Worm (Caenorhabditis elegans): Measurements from ENCODE around the gene pei-2.

pei-2 gene

ce11 chrV:1053385-1053784, 30.1 kb upstream of the pei-2 start:
- no peak for TF ChIP-seq skn-1 (tag; optimal IDR thresholded peaks at IDR 0.05)
- TF ChIP-seq dmd-4 (tag; optimal IDR thresholded peaks at IDR 0.05) = no peak
- no peak for TF ChIP-seq unc-39 (tag; optimal IDR thresholded peaks at IDR 0.05)
- no peak for TF ChIP-seq F13H6.1 (tag; optimal IDR thresholded peaks at IDR 0.05)
- no peak for TF ChIP-seq gmeb-1 (tag; optimal IDR thresholded peaks at IDR 0.05)
- TF ChIP-seq egl-27 (tag; optimal IDR thresholded peaks at IDR 0.05) = no peak
- no peak for TF ChIP-seq sma-3 (GFP tag; optimal IDR thresholded peaks at IDR 0.05)
- TF ChIP-seq unc-55 (GFP tag; optimal IDR thresholded peaks at IDR 0.05) = no peak
- TF ChIP-seq sma-9 (GFP tag; optimal IDR thresholded peaks at IDR 0.05) = no peak
- no peak for TF ChIP-seq sma-9 (tag; optimal IDR thresholded peaks at IDR 0.05)
- no peak for TF ChIP-seq mdl-1 (tag; optimal IDR thresholded peaks at IDR 0.05)
- TF ChIP-seq ceh-16 (tag; optimal IDR thresholded peaks at IDR 0.05) = no peak
- TF ChIP-seq ztf-11 (tag; optimal IDR thresholded peaks at IDR 0.05) = no peak
- no peak for TF ChIP-seq fos-1 (tag; optimal IDR thresholded peaks at IDR 0.05)
- TF ChIP-seq nhr-11 (tag; optimal IDR thresholded peaks at IDR 0.05) = no peak
- no peak for TF ChIP-seq mbf-1 (tag; optimal IDR thresholded peaks at IDR 0.05)
- TF ChIP-seq nhr-12 (tag; optimal IDR thresholded peaks at IDR 0.05) = no peak
- TF ChIP-seq lsy-2 (tag; optimal IDR thresholded peaks at IDR 0.05) = no peak
- no peak for TF ChIP-seq ztf-1 (GFP tag; conservative IDR thresholded peaks at IDR 0.05)

ce11 chrV:1052559-1053064, 29.3 kb upstream of the pei-2 start, which contains the start of gene K10C9.4:
Gene K10C9.4 (minus strand): TSS chrV:1053014.
- TF ChIP-seq nhr-21 (tag; optimal IDR thresholded peaks at IDR 0.05) = no peak
- no peak for TF ChIP-seq lin-11 (tag; optimal IDR thresholded peaks at IDR 0.05)
- no peak for TF ChIP-seq nhr-237 (tag; optimal IDR thresholded peaks at IDR 0.05)
- TF ChIP-seq unc-39 (tag; optimal IDR thresholded peaks at IDR 0.05) = no peak
- TF ChIP-seq skn-1 (tag; optimal IDR thresholded peaks at IDR 0.05) = no peak
- no peak for TF ChIP-seq R02D3.7 (tag; optimal IDR thresholded peaks at IDR 0.05)
- TF ChIP-seq nhr-77 (tag; optimal IDR thresholded peaks at IDR 0.05) = no peak
- no peak for TF ChIP-seq unc-62 (GFP tag; optimal IDR thresholded peaks at IDR 0.05)
- TF ChIP-seq mdl-1 (tag; optimal IDR thresholded peaks at IDR 0.05) = no peak
- TF ChIP-seq zag-1 (tag; optimal IDR thresholded peaks at IDR 0.05) = no peak
- TF ChIP-seq blmp-1 (tag; optimal IDR thresholded peaks at IDR 0.05; ENCODE audit: insufficient read depth) = no peak
- TF ChIP-seq ZK546.5 (tag; optimal IDR thresholded peaks at IDR 0.05) = no peak
- TF ChIP-seq sma-3 (GFP tag; optimal IDR thresholded peaks at IDR 0.05) = no peak
- no peak for TF ChIP-seq nhr-129 (tag; optimal IDR thresholded peaks at IDR 0.05)
- no peak for TF ChIP-seq ceh-82 (tag; optimal IDR thresholded peaks at IDR 0.05)
- no peak for TF ChIP-seq ztf-4 (tag; optimal IDR thresholded peaks at IDR 0.05)
- TF ChIP-seq elt-3 (tag; optimal IDR thresholded peaks at IDR 0.05) = no peak
- no peak for TF ChIP-seq lin-39 (tag; optimal IDR thresholded peaks at IDR 0.05)
- no peak for TF ChIP-seq C34F6.9 (tag; optimal IDR thresholded peaks at IDR 0.05)
- no peak for TF ChIP-seq alr-1 (tag; optimal IDR thresholded peaks at IDR 0.05)

- TF ChIP-seq gmeb-1 (tag; optimal IDR thresholded peaks at IDR 0.05) (no peak), nhr-237 (tag; optimal IDR thresholded peaks at IDR 0.05) (no peak), nhr-23 (tag; optimal IDR thresholded peaks at IDR 0.05) (no peak), mab-5 (tag; optimal IDR thresholded peaks at IDR 0.05) (no peak), lsy-2 (tag; optimal IDR thresholded peaks at IDR 0.05) (no peak), Y55F3AM.14 (GFP tag; optimal IDR thresholded peaks at IDR 0.05) (no peak), blmp-1 (tag; optimal IDR thresholded peaks at IDR 0.05; ENCODE audit: insufficient read depth) (no peak), crh-2 (tag; optimal IDR thresholded peaks at IDR 0.05) (no peak), sma-9 (GFP tag; optimal IDR thresholded peaks at IDR 0.05) (no peak), sma-9 (tag; optimal IDR thresholded peaks at IDR 0.05) (no peak), ztf-4 (tag; optimal IDR thresholded peaks at IDR 0.05) (no peak), C34F6.9 (tag; optimal IDR thresholded peaks at IDR 0.05) (no peak), elt-1 (tag; optimal IDR thresholded peaks at IDR 0.05) (no peak), nhr-129 (tag; optimal IDR thresholded peaks at IDR 0.05) (no peak)
Measured at ce11 chrV:1051651-1052050, 28.4 kb upstream of the pei-2 start.

Measured in whole organism, L2 larva.